Fruit fly (Drosophila melanogaster) whole organism, embryonic: ENCODE measurements around the gene CG6414.

Experiments
- Adf1 ChIP-seq: fragments of 200-800 bp; sonication (Bioruptor generic); IDR thresholded peaks from 2 replicates; pipeline ENCODE4 v1.3.6; 2022; ENCODE audit warnings: missing biosample characterization, missing genetic modification characterization
- Aef1 ChIP-seq: fragments of 200-800 bp; sonication (Bioruptor generic); IDR thresholded peaks from 3 replicates; pipeline ENCODE4 v1.3.6; 2022; ENCODE audit warnings: missing biosample characterization, missing genetic modification characterization
- B-H2 ChIP-seq: fragments of 200-800 bp; sonication (Bioruptor generic); optimal IDR thresholded peaks from 2 replicates; lab custom pipeline; 2018; ENCODE audit warnings: missing biosample characterization, mild to moderate bottlenecking, missing genetic modification characterization
- Blimp-1 ChIP-seq: fragments of 200-800 bp; sonication (Bioruptor generic); optimal IDR thresholded peaks from 3 replicates; lab custom pipeline; 2018; ENCODE audit warnings: missing biosample characterization, missing genetic modification characterization, mild to moderate bottlenecking, moderate library complexity, missing genetic modification reagents
- Bteb2 ChIP-seq: fragments of 200-800 bp; sonication (Bioruptor generic); optimal IDR thresholded peaks from 2 replicates; lab custom pipeline; 2016; ENCODE audit warnings: missing biosample characterization, missing genetic modification characterization
- CG10565 ChIP-seq: fragments of 200-800 bp; sonication (Bioruptor generic); optimal IDR thresholded peaks from 3 replicates; lab custom pipeline; 2016; ENCODE audit warnings: missing biosample characterization, mild to moderate bottlenecking, missing genetic modification characterization
- CG11696 ChIP-seq: fragments of 200-800 bp; sonication (Bioruptor generic); IDR thresholded peaks from 2 replicates; pipeline ENCODE4 v1.3.6; 2022; ENCODE audit warnings: missing biosample characterization, missing genetic modification characterization
- CG14710 ChIP-seq: fragments of 200-800 bp; sonication (Bioruptor generic); optimal IDR thresholded peaks from 3 replicates; lab custom pipeline; 2019; ENCODE audit warnings: missing biosample characterization, mild to moderate bottlenecking, missing genetic modification characterization, moderate library complexity
- CG17361 ChIP-seq: fragments of 200-800 bp; sonication (Bioruptor generic); IDR thresholded peaks from 3 replicates; pipeline ENCODE4 v1.3.6; 2022; ENCODE audit warnings: missing biosample characterization, missing genetic modification characterization
- CG17385 ChIP-seq: fragments of 200-800 bp; sonication (Bioruptor generic); optimal IDR thresholded peaks from 3 replicates; lab custom pipeline; 2018; ENCODE audit warnings: missing biosample characterization, mild to moderate bottlenecking, missing genetic modification characterization
- CG1832 ChIP-seq: fragments of 200-800 bp; sonication (Bioruptor generic); optimal IDR thresholded peaks from 2 replicates; lab custom pipeline; 2017; ENCODE audit warnings: missing biosample characterization, mild to moderate bottlenecking, missing genetic modification characterization, inconsistent platforms
- CG2712 ChIP-seq: fragments of 200-800 bp; optimal IDR thresholded peaks from 3 replicates; lab custom pipeline; 2019; ENCODE audit warnings: missing biosample characterization, mild to moderate bottlenecking, missing genetic modification characterization, moderate library complexity
- CG31224 ChIP-seq: fragments of 200-800 bp; sonication (Bioruptor generic); IDR thresholded peaks from 2 replicates; pipeline ENCODE4 v1.3.6; 2022; ENCODE audit warnings: missing biosample characterization, missing genetic modification characterization
- CG34422 ChIP-seq: fragments of 200-800 bp; sonication (Bioruptor generic); IDR thresholded peaks from 3 replicates; pipeline ENCODE4 v1.3.6; 2022; ENCODE audit warnings: missing biosample characterization, missing genetic modification characterization
- CG4360 ChIP-seq: fragments of 200-800 bp; sonication (Bioruptor generic); IDR thresholded peaks from 2 replicates; pipeline ENCODE4 v1.3.6; 2022; ENCODE audit warnings: missing biosample characterization, missing genetic modification characterization
- CG5953 ChIP-seq: fragments of 200-800 bp; sonication (Bioruptor generic); IDR thresholded peaks from 2 replicates; pipeline ENCODE4 v1.3.6; 2022; ENCODE audit warnings: missing biosample characterization, missing genetic modification characterization
- CG6272 ChIP-seq: fragments of 200-800 bp; sonication (Bioruptor generic); IDR thresholded peaks from 2 replicates; pipeline ENCODE4 v1.3.6; 2022; ENCODE audit warnings: missing biosample characterization, missing genetic modification characterization
- CG8359 ChIP-seq: fragments of 200-800 bp; sonication (Bioruptor generic); optimal IDR thresholded peaks from 2 replicates; lab custom pipeline; 2017; ENCODE audit warnings: missing biosample characterization, mild to moderate bottlenecking, missing genetic modification characterization, borderline replicate concordance
- CG8478 ChIP-seq: fragments of >200 bp; optimal IDR thresholded peaks from 2 replicates; lab custom pipeline; 2018
- CG8924 ChIP-seq: fragments of 200-800 bp; optimal IDR thresholded peaks from 3 replicates; lab custom pipeline; 2019; ENCODE audit warnings: missing biosample characterization, mild to moderate bottlenecking, missing genetic modification characterization, moderate library complexity
- D19B ChIP-seq: fragments of 200-800 bp; sonication (Bioruptor generic); optimal IDR thresholded peaks from 2 replicates; lab custom pipeline; 2017; ENCODE audit warnings: missing biosample characterization, mild to moderate bottlenecking, missing genetic modification characterization
- Dip2 ChIP-seq: fragments of 200-800 bp; sonication (Bioruptor generic); IDR thresholded peaks from 2 replicates; pipeline ENCODE4 v1.3.6; 2022; ENCODE audit warnings: missing biosample characterization, missing genetic modification characterization
- Dip3 ChIP-seq: fragments of 200-800 bp; sonication (Bioruptor generic); optimal IDR thresholded peaks from 3 replicates; lab custom pipeline; 2016; ENCODE audit warnings: missing biosample characterization, missing genetic modification characterization
- Fer2 ChIP-seq: fragments of 200-800 bp; sonication (Bioruptor generic); optimal IDR thresholded peaks from 2 replicates; lab custom pipeline; 2018; ENCODE audit warnings: missing biosample characterization, mild to moderate bottlenecking, missing genetic modification characterization, moderate library complexity
- Jarid2 ChIP-seq: fragments of 200-800 bp; sonication (Bioruptor generic); optimal IDR thresholded peaks from 3 replicates; lab custom pipeline; 2017; ENCODE audit warnings: mild to moderate bottlenecking, missing biosample characterization, missing genetic modification reagents, missing genetic modification characterization
- Med ChIP-seq: fragments of 200-800 bp; sonication (Bioruptor generic); peaks from one replicate; lab custom pipeline; 2016; ENCODE audit warnings: missing biosample characterization, missing genetic modification characterization, mild to moderate bottlenecking, inconsistent platforms, moderate library complexity
- Meics ChIP-seq: fragments of 200-800 bp; sonication (Bioruptor generic); optimal IDR thresholded peaks from 2 replicates; lab custom pipeline; 2017; ENCODE audit warnings: missing biosample characterization, mild to moderate bottlenecking, missing genetic modification characterization
- Myb ChIP-seq: fragments of 200-800 bp; sonication (Bioruptor generic); optimal IDR thresholded peaks from 2 replicates; lab custom pipeline; 2016; ENCODE audit warnings: missing biosample characterization, missing genetic modification characterization
- NFAT ChIP-seq: fragments of 200-800 bp; sonication (Bioruptor generic); IDR thresholded peaks from 2 replicates; pipeline ENCODE4 v1.3.6; 2022; ENCODE audit warnings: missing biosample characterization, missing genetic modification characterization
- Opbp ChIP-seq: fragments of 200-800 bp; sonication (Bioruptor generic); IDR thresholded peaks from 3 replicates; pipeline ENCODE4 v1.3.6; 2022; ENCODE audit warnings: missing biosample characterization, missing genetic modification characterization; ENCODE audit not compliant: partially characterized antibody
- Scr ChIP-seq: fragments of 200-800 bp; sonication (Bioruptor generic); IDR thresholded peaks from 2 replicates; pipeline ENCODE4 v1.3.6; 2022; ENCODE audit warnings: missing biosample characterization, missing genetic modification characterization; ENCODE audit not compliant: partially characterized antibody
- YL-1 ChIP-seq: fragments of 200-800 bp; sonication (Bioruptor generic); optimal IDR thresholded peaks from 3 replicates; lab custom pipeline; 2017; ENCODE audit warnings: missing biosample characterization, mild to moderate bottlenecking, missing genetic modification characterization
- aop ChIP-seq: fragments of 200-800 bp; sonication (Bioruptor generic); IDR thresholded peaks from 2 replicates; pipeline ENCODE4 v1.3.6; 2022; ENCODE audit warnings: missing biosample characterization, missing genetic modification characterization
- bcd ChIP-seq: fragments of 200-800 bp; sonication (Bioruptor generic); optimal IDR thresholded peaks from 2 replicates; lab custom pipeline; 2017; ENCODE audit warnings: missing biosample characterization, mild to moderate bottlenecking, missing genetic modification characterization
- cato ChIP-seq: fragments of 200-800 bp; sonication (Bioruptor generic); optimal IDR thresholded peaks from 2 replicates; lab custom pipeline; 2016; ENCODE audit warnings: missing biosample characterization, missing genetic modification characterization, borderline replicate concordance
- cg ChIP-seq: fragments of 200-800 bp; sonication (Bioruptor generic); optimal IDR thresholded peaks from 3 replicates; lab custom pipeline; 2019; ENCODE audit warnings: missing biosample characterization, mild to moderate bottlenecking, missing genetic modification characterization, moderate library complexity
- ci ChIP-seq: fragments of 200-800 bp; sonication (Bioruptor generic); IDR thresholded peaks from 3 replicates; pipeline ENCODE4 v1.3.6; 2022; ENCODE audit warnings: missing biosample characterization, missing genetic modification characterization
- crol ChIP-seq: fragments of 200-800 bp; sonication (Bioruptor generic); IDR thresholded peaks from 2 replicates; pipeline ENCODE4 v1.3.6; 2022; ENCODE audit warnings: missing biosample characterization, missing genetic modification characterization
- dysf ChIP-seq: fragments of 200-800 bp; sonication (Bioruptor generic); IDR thresholded peaks from 3 replicates; pipeline ENCODE4 v1.3.6; 2022; ENCODE audit warnings: missing biosample characterization, missing genetic modification characterization
- eyg ChIP-seq: fragments of 200-800 bp; sonication (Bioruptor generic); optimal IDR thresholded peaks from 3 replicates; lab custom pipeline; 2016; ENCODE audit warnings: missing biosample characterization, missing genetic modification characterization
- lbe ChIP-seq: fragments of 200-800 bp; sonication (Bioruptor generic); optimal IDR thresholded peaks from 2 replicates; lab custom pipeline; 2016; ENCODE audit warnings: missing biosample characterization, mild to moderate bottlenecking, missing genetic modification characterization
- nerfin-2 ChIP-seq: fragments of 200-800 bp; sonication (Bioruptor generic); IDR thresholded peaks from 2 replicates; pipeline ENCODE4 v1.3.6; 2022; ENCODE audit warnings: missing biosample characterization, missing genetic modification characterization; ENCODE audit not compliant: partially characterized antibody
- nom ChIP-seq: fragments of 200-800 bp; sonication (Bioruptor generic); optimal IDR thresholded peaks from 2 replicates; lab custom pipeline; 2017; ENCODE audit warnings: missing biosample characterization, missing genetic modification characterization, mild to moderate bottlenecking, moderate library complexity, missing genetic modification reagents
- sd ChIP-seq: fragments of 200-800 bp; sonication (Bioruptor generic); optimal IDR thresholded peaks from 3 replicates; lab custom pipeline; 2018; ENCODE audit warnings: missing biosample characterization, mild to moderate bottlenecking, missing genetic modification characterization, moderate library complexity
- sob ChIP-seq: fragments of 200-800 bp; sonication (Bioruptor generic); IDR thresholded peaks from 2 replicates; pipeline ENCODE4 v1.3.6; 2022; ENCODE audit warnings: missing biosample characterization, missing genetic modification characterization
- sqz ChIP-seq: fragments of 200-800 bp; sonication (Bioruptor generic); optimal IDR thresholded peaks from 3 replicates; lab custom pipeline; 2018; ENCODE audit warnings: missing biosample characterization, mild to moderate bottlenecking, missing genetic modification characterization
- toy ChIP-seq: fragments of 200-800 bp; sonication (Bioruptor generic); IDR thresholded peaks from 2 replicates; pipeline ENCODE4 v1.3.6; 2022; ENCODE audit warnings: missing biosample characterization, missing genetic modification characterization
- unc-4 ChIP-seq: fragments of 200-800 bp; sonication (Bioruptor generic); IDR thresholded peaks from 2 replicates; pipeline ENCODE4 v1.3.6; 2022; ENCODE audit warnings: missing biosample characterization, missing genetic modification characterization; ENCODE audit not compliant: partially characterized antibody
- usp ChIP-seq: fragments of >200 bp; optimal IDR thresholded peaks from 2 replicates; lab custom pipeline; 2017; ENCODE audit warnings: missing biosample characterization, missing genetic modification characterization
- z ChIP-seq: fragments of 200-800 bp; sonication (Bioruptor generic); IDR thresholded peaks from 3 replicates; pipeline ENCODE4 v1.3.6; 2022; ENCODE audit warnings: missing biosample characterization, missing genetic modification characterization

The CG6414 gene

DNA sequence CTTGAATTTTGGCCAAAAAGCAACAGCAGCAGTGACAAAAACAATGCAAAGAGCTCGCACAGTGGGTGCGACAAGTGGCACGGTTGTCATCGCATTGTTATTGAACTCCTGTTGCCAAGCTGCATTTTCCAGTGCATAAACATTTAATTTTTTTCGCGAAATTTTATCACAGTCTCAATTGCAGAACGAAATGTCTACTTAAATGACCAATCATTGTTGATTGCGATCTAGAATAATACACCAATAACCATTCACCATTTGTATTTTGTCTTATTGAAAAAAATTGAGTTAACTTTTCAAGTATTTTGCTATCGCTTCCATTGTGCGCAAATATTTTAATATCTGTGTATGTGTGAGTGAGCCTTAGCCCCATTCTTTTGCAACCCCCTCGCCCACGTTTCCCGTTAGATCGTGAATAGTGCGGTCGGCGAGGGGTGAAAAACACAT, 20.9 kb downstream of the CG6414 start (continued):
- TF ChIP-seq Fer2 (no peak), CG2712 (tag; lab: Kevin White, UChicago) (no peak), sd (tag; lab: Kevin White, UChicago) (no peak), B-H2 (GFP tag; lab: Kevin White, UChicago) (no peak), aop (GFP tag; lab: Robert Waterston, UW) (no peak), YL-1 (GFP tag; lab: Kevin White, UChicago) (no peak), usp (GFP tag; lab: Kevin White, UChicago) (no peak), CG5953 (no peak), sob (GFP tag; lab: Robert Waterston, UW) (0 out of 2 replicates have a peak, but pooled peaks have one; percentile 24), CG17361 (GFP tag; lab: Robert Waterston, UW) (no peak), Jarid2 (GFP tag; lab: Kevin White, UChicago) (no peak), CG8924 (no peak), CG11696 (GFP tag; lab: Robert Waterston, UW) (no peak), Meics (GFP tag; lab: Kevin White, UChicago) (no peak), nom (no peak), dysf (GFP tag; lab: Robert Waterston, UW) (peak; percentile 48; the same call in 2 of the 3 replicates), cg (GFP tag; lab: Kevin White, UChicago) (no peak), Dip3 (GFP tag; lab: Kevin White, UChicago) (peak; percentile 36), CG14710 (no peak), CG6272 (GFP tag; lab: Robert Waterston, UW) (no peak), ci (GFP tag; lab: Robert Waterston, UW) (no peak), CG31224 (GFP tag; lab: Robert Waterston, UW) (peak; percentile 11; the same call in 1 of the 2 replicates), D19B (GFP tag; lab: Kevin White, UChicago) (peak; percentile 14), nerfin-2 (GFP tag; lab: Robert Waterston, UW) (no peak), NFAT (GFP tag; lab: Robert Waterston, UW) (no peak), Myb (GFP tag; lab: Kevin White, UChicago) (peak; percentile 29), Bteb2 (GFP tag; lab: Kevin White, UChicago) (no peak), crol (GFP tag; lab: Robert Waterston, UW) (peak; percentile 77), toy (GFP tag; lab: Robert Waterston, UW) (no peak), bcd (GFP tag; lab: Kevin White, UChicago) (no peak), CG10565 (GFP tag; lab: Kevin White, UChicago) (no peak), cato (GFP tag; lab: Kevin White, UChicago) (no peak), Dip2 (GFP tag; lab: Robert Waterston, UW) (no peak)

DNA sequence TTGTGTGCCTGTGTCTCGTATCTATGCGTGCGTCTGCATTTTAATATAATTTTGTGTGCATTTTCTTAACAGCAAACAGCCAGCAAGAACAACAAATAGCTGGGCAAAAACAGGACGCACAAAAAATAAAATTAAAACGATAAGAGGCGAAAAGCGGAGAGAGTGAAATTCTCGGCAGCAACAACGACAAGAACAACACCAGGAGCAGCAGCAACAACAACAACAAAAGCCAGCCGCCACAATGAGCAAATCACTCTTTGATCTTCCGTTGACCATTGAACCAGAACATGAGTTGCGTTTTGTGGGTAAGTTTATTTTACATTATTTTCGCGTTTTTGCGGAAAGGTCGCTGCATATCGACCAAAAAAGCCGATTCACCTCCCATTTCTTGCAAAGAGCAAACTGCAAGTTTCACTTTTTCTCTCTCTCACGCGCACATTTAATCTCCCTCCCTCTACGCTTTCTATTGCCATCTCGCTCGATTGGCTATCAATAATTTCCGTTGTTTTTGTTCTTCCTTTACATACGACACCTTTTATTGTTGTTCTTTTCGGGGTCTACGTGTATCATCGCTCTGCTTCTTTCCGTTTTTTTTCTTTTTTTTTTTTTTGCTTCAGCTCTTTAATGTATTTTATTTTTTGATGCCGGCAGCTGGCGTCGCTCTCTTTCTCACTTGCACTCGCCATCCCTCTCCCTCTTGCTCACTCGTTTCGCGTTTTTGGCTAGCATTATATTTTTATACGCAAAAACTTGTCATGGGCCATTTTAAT, 21.6 kb downstream of the CG6414 start:
- no peak for TF ChIP-seq eyg
- peak; percentile 90 for TF ChIP-seq CG4360 (GFP tag; lab: Robert Waterston, UW)
- 0 out of 3 replicates have a peak, but pooled peaks have one; percentile 9 for TF ChIP-seq Opbp (GFP tag; lab: Robert Waterston, UW)
- peak; percentile 77 for TF ChIP-seq CG1832 (GFP tag; lab: Kevin White, UChicago)
- TF ChIP-seq CG34422 (GFP tag; lab: Robert Waterston, UW) = peak; percentile 23; the same call in 1 of the 3 replicates
- TF ChIP-seq CG8478 (lab: Kevin White, UChicago) = peak; percentile 78
- peak; percentile 23 for TF ChIP-seq Blimp-1 (GFP tag; lab: Kevin White, UChicago)
- peak; percentile 6 for TF ChIP-seq sqz (GFP tag; lab: Kevin White, UChicago)
- TF ChIP-seq CG8359 (GFP tag; lab: Kevin White, UChicago) = no peak
- peak; percentile 3 for TF ChIP-seq Med (GFP tag; lab: Kevin White, UChicago)
- TF ChIP-seq Scr (GFP tag; lab: Robert Waterston, UW) = peak; percentile 32
- TF ChIP-seq Aef1 (GFP tag; lab: Robert Waterston, UW) = peak; percentile 10; the same call in 1 of the 3 replicates
- peak; percentile 44 for TF ChIP-seq lbe
- TF ChIP-seq sd (tag; lab: Kevin White, UChicago) = peak; percentile 32
- 0 out of 2 replicates have a peak, but pooled peaks have one; percentile 15 for TF ChIP-seq unc-4
- peak; percentile 13; the same call in 1 of the 2 replicates for TF ChIP-seq Adf1 (GFP tag; lab: Robert Waterston, UW)
- peak; percentile 62 for TF ChIP-seq CG17385
- TF ChIP-seq z (GFP tag; lab: Robert Waterston, UW) = no peak
